Fruit fly (Drosophila melanogaster) whole organism, embryonic: ENCODE data around the gene CHOp24.
A peak's percentile ranks its signal among the peaks of the same experiment; 100 is the strongest.

Source experiments
- Atf6 ChIP-seq: fragments of 200-800 bp; sonication (Bioruptor generic); IDR thresholded peaks from 2 replicates; pipeline ENCODE4 v1.3.6; 2022; ENCODE audit warnings: missing biosample characterization, missing genetic modification characterization
- Bteb2 ChIP-seq: fragments of 200-800 bp; sonication (Bioruptor generic); optimal IDR thresholded peaks from 2 replicates; lab custom pipeline; 2016; ENCODE audit warnings: missing biosample characterization, missing genetic modification characterization
- CG1024 ChIP-seq: fragments of 200-800 bp; sonication (Bioruptor generic); IDR thresholded peaks from 2 replicates; pipeline ENCODE4 v1.3.6; 2022; ENCODE audit warnings: missing biosample characterization, missing genetic modification characterization
- CG10565 ChIP-seq: fragments of 200-800 bp; sonication (Bioruptor generic); optimal IDR thresholded peaks from 3 replicates; lab custom pipeline; 2016; ENCODE audit warnings: missing biosample characterization, mild to moderate bottlenecking, missing genetic modification characterization
- CG12155 ChIP-seq: fragments of 200-800 bp; sonication (Bioruptor generic); optimal IDR thresholded peaks from 3 replicates; lab custom pipeline; 2016; ENCODE audit warnings: missing biosample characterization, missing genetic modification characterization
- CG12236 ChIP-seq: fragments of 200-800 bp; sonication (Bioruptor generic); optimal IDR thresholded peaks from 2 replicates; lab custom pipeline; 2016; ENCODE audit warnings: missing biosample characterization, missing genetic modification characterization
- CG13894 ChIP-seq: fragments of 200-800 bp; sonication (Bioruptor generic); optimal IDR thresholded peaks from 3 replicates; lab custom pipeline; 2018; ENCODE audit warnings: missing biosample characterization, mild to moderate bottlenecking, missing genetic modification characterization, moderate library complexity
- CG14860 ChIP-seq: fragments of 200-800 bp; sonication (Bioruptor generic); IDR thresholded peaks from 3 replicates; pipeline ENCODE4 v1.3.6; 2022; ENCODE audit warnings: missing biosample characterization, missing genetic modification characterization; ENCODE audit not compliant: partially characterized antibody
- CG15011 ChIP-seq: fragments of 200-800 bp; sonication (Bioruptor generic); optimal IDR thresholded peaks from 3 replicates; lab custom pipeline; 2018; ENCODE audit warnings: missing biosample characterization, mild to moderate bottlenecking, missing genetic modification characterization
- CG17829 ChIP-seq: fragments of 200-800 bp; optimal IDR thresholded peaks from 2 replicates; lab custom pipeline; 2019; ENCODE audit warnings: missing biosample characterization, mild to moderate bottlenecking, missing genetic modification characterization, moderate library complexity
- CG18262 ChIP-seq: fragments of 200-800 bp; optimal IDR thresholded peaks from 3 replicates; lab custom pipeline; 2019; ENCODE audit warnings: missing biosample characterization, mild to moderate bottlenecking, missing genetic modification characterization, moderate library complexity
- CG30403 ChIP-seq: fragments of 200-800 bp; sonication (Bioruptor generic); optimal IDR thresholded peaks from 3 replicates; lab custom pipeline; 2016; ENCODE audit warnings: missing biosample characterization, missing genetic modification characterization
- CG31224 ChIP-seq: fragments of 200-800 bp; sonication (Bioruptor generic); IDR thresholded peaks from 2 replicates; pipeline ENCODE4 v1.3.6; 2022; ENCODE audit warnings: missing biosample characterization, missing genetic modification characterization
- CG31441 ChIP-seq: fragments of 200-800 bp; sonication (Bioruptor generic); IDR thresholded peaks from 2 replicates; pipeline ENCODE4 v1.3.6; 2022; ENCODE audit warnings: missing biosample characterization, missing genetic modification characterization
- CG33557 ChIP-seq: fragments of 200-800 bp; sonication (Bioruptor generic); optimal IDR thresholded peaks from 2 replicates; lab custom pipeline; 2019; ENCODE audit warnings: missing biosample characterization, mild to moderate bottlenecking, missing genetic modification characterization, moderate library complexity
- CG3407 ChIP-seq: fragments of 200-800 bp; sonication (Bioruptor generic); optimal IDR thresholded peaks from 2 replicates; lab custom pipeline; 2018; ENCODE audit warnings: missing biosample characterization, mild to moderate bottlenecking, missing genetic modification characterization
- CG34224 ChIP-seq: fragments of 200-800 bp; sonication (Bioruptor generic); IDR thresholded peaks from 3 replicates; pipeline ENCODE4 v1.3.6; 2022; ENCODE audit warnings: missing biosample characterization, missing genetic modification characterization; ENCODE audit not compliant: partially characterized antibody
- CG3726 ChIP-seq: fragments of 200-800 bp; sonication (Bioruptor generic); IDR thresholded peaks from 3 replicates; pipeline ENCODE4, ENCODE4 v1.3.6; 2022; ENCODE audit warnings: missing biosample characterization, missing genetic modification characterization
- CG3995 ChIP-seq: fragments of 200-800 bp; sonication (Bioruptor generic); optimal IDR thresholded peaks from 3 replicates; lab custom pipeline; 2016; ENCODE audit warnings: missing biosample characterization, missing genetic modification characterization
- CG4707 ChIP-seq: fragments of 200-800 bp; sonication (Bioruptor generic); optimal IDR thresholded peaks from 2 replicates; lab custom pipeline; 2018; ENCODE audit warnings: missing biosample characterization, mild to moderate bottlenecking, missing genetic modification characterization, moderate library complexity
- CG4730 ChIP-seq: fragments of 200-800 bp; sonication (Bioruptor generic); IDR thresholded peaks from 2 replicates; pipeline ENCODE4 v1.3.6; 2022; ENCODE audit warnings: missing biosample characterization, missing genetic modification characterization
- CG6654 ChIP-seq: fragments of 200-800 bp; sonication (Bioruptor generic); optimal IDR thresholded peaks from 2 replicates; lab custom pipeline; 2017; ENCODE audit warnings: missing biosample characterization, mild to moderate bottlenecking, missing genetic modification characterization
- CG7357 ChIP-seq: fragments of 200-800 bp; sonication (Bioruptor generic); IDR thresholded peaks from 3 replicates; pipeline ENCODE4 v1.3.6; 2022; ENCODE audit warnings: missing biosample characterization, missing genetic modification characterization
- CG9609 ChIP-seq: fragments of 200-800 bp; sonication (Bioruptor generic); optimal IDR thresholded peaks from 3 replicates; lab custom pipeline; 2016; ENCODE audit warnings: missing biosample characterization, missing genetic modification characterization
- Deaf1 ChIP-seq: fragments of 200-800 bp; optimal IDR thresholded peaks from 3 replicates; lab custom pipeline; 2019; ENCODE audit warnings: missing biosample characterization, mild to moderate bottlenecking, missing genetic modification characterization, moderate library complexity
- E2f1 ChIP-seq: fragments of 200-800 bp; sonication (Bioruptor generic); IDR thresholded peaks from 2 replicates; pipeline ENCODE4 v1.3.6; 2022; ENCODE audit warnings: missing biosample characterization, missing genetic modification characterization
- H15 ChIP-seq: fragments of 200-800 bp; sonication (Bioruptor generic); IDR thresholded peaks from 3 replicates; pipeline ENCODE4 v1.3.6; 2022; ENCODE audit warnings: missing biosample characterization, missing genetic modification characterization
- HmgZ ChIP-seq: fragments of 200-800 bp; sonication (Bioruptor generic); optimal IDR thresholded peaks from 2 replicates; lab custom pipeline; 2018; ENCODE audit warnings: missing biosample characterization, mild to moderate bottlenecking, missing genetic modification characterization
- Hr78 ChIP-seq, 2 experiments: fragments of 200-800 bp in 1 of 2; fragments of >200 bp in 1 of 2; sonication (Bioruptor generic) in 1 of 2; optimal IDR thresholded peaks; 2 replicates each; lab custom pipeline; 2017 to 2019; ENCODE audit warnings: missing biosample characterization in 2 of 2, missing genetic modification characterization in 2 of 2, mild to moderate bottlenecking in 1 of 2, moderate library complexity in 1 of 2
- MBD-R2 ChIP-seq: fragments of 200-800 bp; sonication (Bioruptor generic); IDR thresholded peaks from 2 replicates; pipeline ENCODE4 v1.3.6; 2022; ENCODE audit warnings: missing biosample characterization, missing genetic modification characterization
- Mes4 ChIP-seq: fragments of 200-800 bp; sonication (Bioruptor generic); optimal IDR thresholded peaks from 2 replicates; lab custom pipeline; 2016; ENCODE audit warnings: missing biosample characterization, missing genetic modification characterization
- Myb ChIP-seq: fragments of 200-800 bp; sonication (Bioruptor generic); optimal IDR thresholded peaks from 2 replicates; lab custom pipeline; 2016; ENCODE audit warnings: missing biosample characterization, missing genetic modification characterization
- Sin3A ChIP-seq: fragments of >200 bp; optimal IDR thresholded peaks from 2 replicates; lab custom pipeline; 2018
- TFAM ChIP-seq: fragments of 200-800 bp; sonication (Bioruptor generic); optimal IDR thresholded peaks from 2 replicates; lab custom pipeline; 2017; ENCODE audit warnings: missing biosample characterization, missing genetic modification characterization, inconsistent platforms
- YL-1 ChIP-seq: fragments of 200-800 bp; sonication (Bioruptor generic); optimal IDR thresholded peaks from 3 replicates; lab custom pipeline; 2017; ENCODE audit warnings: missing biosample characterization, mild to moderate bottlenecking, missing genetic modification characterization
- dm ChIP-seq: fragments of 200-800 bp; sonication (Bioruptor generic); optimal IDR thresholded peaks from 3 replicates; lab custom pipeline; 2016; ENCODE audit warnings: missing biosample characterization, missing genetic modification characterization
- grau ChIP-seq: fragments of 200-800 bp; optimal IDR thresholded peaks from 3 replicates; lab custom pipeline; 2019; ENCODE audit warnings: missing biosample characterization, mild to moderate bottlenecking, missing genetic modification characterization, moderate library complexity
- ham ChIP-seq: fragments of 200-800 bp; sonication (Bioruptor generic); IDR thresholded peaks from 2 replicates; pipeline ENCODE4 v1.3.6; 2022; ENCODE audit warnings: missing biosample characterization, missing genetic modification characterization
- jing ChIP-seq: fragments of 200-800 bp; sonication (Bioruptor generic); optimal IDR thresholded peaks from 2 replicates; lab custom pipeline; 2018; ENCODE audit warnings: missing biosample characterization, mild to moderate bottlenecking, missing genetic modification characterization
- klu ChIP-seq: fragments of 200-800 bp; sonication (Bioruptor generic); IDR thresholded peaks from 2 replicates; pipeline ENCODE4 v1.3.6; 2022; ENCODE audit warnings: missing biosample characterization, missing genetic modification characterization
- knrl ChIP-seq: fragments of 200-800 bp; sonication (Bioruptor generic); IDR thresholded peaks from 3 replicates; pipeline ENCODE4 v1.3.6; 2022; ENCODE audit warnings: missing biosample characterization, missing genetic modification characterization; ENCODE audit not compliant: partially characterized antibody
- prd ChIP-seq, 3 experiments: fragments of >200 bp in 2 of 3; fragments of 200-800 bp in 1 of 3; sonication (Bioruptor generic) in 1 of 3; optimal IDR thresholded peaks in 2 of 3; IDR thresholded peaks in 1 of 3; 2 replicates in 2 of 3; 3 replicates in 1 of 3; pipeline versions ENCODE4 v1.3.6 to Lab custom; 2017 to 2022; ENCODE audit warnings: missing biosample characterization in 1 of 3, missing genetic modification characterization in 1 of 3
- psq ChIP-seq: fragments of 200-800 bp; sonication (Bioruptor generic); optimal IDR thresholded peaks from 2 replicates; lab custom pipeline; 2017; ENCODE audit warnings: missing biosample characterization, missing genetic modification characterization
- ro ChIP-seq: fragments of 200-800 bp; sonication (Bioruptor generic); IDR thresholded peaks from 2 replicates; pipeline ENCODE4 v1.3.6; 2022; ENCODE audit warnings: missing biosample characterization, missing genetic modification characterization
- scrt ChIP-seq: fragments of 200-800 bp; sonication (Bioruptor generic); optimal IDR thresholded peaks from 2 replicates; lab custom pipeline; 2018; ENCODE audit warnings: missing biosample characterization, mild to moderate bottlenecking, missing genetic modification characterization, moderate library complexity
- sim ChIP-seq: fragments of 200-800 bp; sonication (Bioruptor generic); IDR thresholded peaks from 2 replicates; pipeline ENCODE4 v1.3.6; 2022; ENCODE audit warnings: missing biosample characterization, missing genetic modification characterization
- sisA ChIP-seq: fragments of 200-800 bp; sonication (Bioruptor generic); IDR thresholded peaks from 2 replicates; pipeline ENCODE4 v1.3.6; 2022; ENCODE audit warnings: missing biosample characterization, missing genetic modification characterization
- slbo ChIP-seq: fragments of 200-800 bp; sonication (Bioruptor generic); IDR thresholded peaks from 2 replicates; pipeline ENCODE4 v1.3.6; 2022; ENCODE audit warnings: missing biosample characterization, missing genetic modification characterization
- stc ChIP-seq: fragments of 200-800 bp; sonication (Bioruptor generic); IDR thresholded peaks from 2 replicates; pipeline ENCODE4 v1.3.6; 2022; ENCODE audit warnings: missing biosample characterization, missing genetic modification characterization
- trem ChIP-seq: fragments of 200-800 bp; optimal IDR thresholded peaks from 3 replicates; lab custom pipeline; 2019; ENCODE audit warnings: missing biosample characterization, mild to moderate bottlenecking, missing genetic modification characterization, moderate library complexity
- unpg ChIP-seq: fragments of 200-800 bp; sonication (Bioruptor generic); optimal IDR thresholded peaks from 3 replicates; lab custom pipeline; 2018; ENCODE audit warnings: missing biosample characterization, mild to moderate bottlenecking, missing genetic modification characterization, moderate library complexity

Gene CHOp24

dm6 chrX:4553999-4554398 lies 13.3 kb downstream of the CHOp24 start, which contains the start of gene CG11444 (continued):
- TF ChIP-seq CG34224 (GFP tag; lab: Robert Waterston, UW) (0 out of 3 replicates have a peak, but pooled peaks have one; percentile 9), prd (optimal IDR thresholded peaks at IDR 0.05; lab: Kevin White, UChicago) (no peak), prd (GFP tag; IDR thresholded peaks at IDR 0.05; lab: Robert Waterston, UW) (no peak), TFAM (no peak), CG31224 (GFP tag; lab: Robert Waterston, UW) (no peak), CG12236 (no peak), CG18262 (peak; percentile 38), CG31441 (GFP tag; lab: Robert Waterston, UW) (0 out of 2 replicates have a peak, but pooled peaks have one; percentile 12), HmgZ (tag; lab: Kevin White, UChicago) (peak; percentile 74), CG13894 (peak; percentile 37), grau (tag; lab: Kevin White, UChicago) (peak; percentile 25), ro (GFP tag; lab: Robert Waterston, UW) (no peak), CG7357 (GFP tag; lab: Robert Waterston, UW) (no peak), CG3726 (GFP tag; lab: Robert Waterston, UW) (no peak), scrt (GFP tag; lab: Kevin White, UChicago) (no peak), CG14860 (GFP tag; lab: Robert Waterston, UW) (no peak), H15 (GFP tag; lab: Robert Waterston, UW) (0 out of 3 replicates have a peak, but pooled peaks have one; percentile 15), CG30403 (GFP tag; lab: Kevin White, UChicago) (peak; percentile 43), E2f1 (no peak), dm (peak; percentile 69), CG4707 (no peak), unpg (GFP tag; lab: Kevin White, UChicago) (peak; percentile 9), CG6654 (GFP tag; lab: Kevin White, UChicago) (no peak), Sin3A (lab: Kevin White, UChicago) (peak; percentile 41), Deaf1 (tag; lab: Kevin White, UChicago) (no peak), knrl (GFP tag; lab: Robert Waterston, UW) (peak; percentile 29; the same call in 1 of the 3 replicates), CG4730 (no peak), CG33557 (GFP tag; lab: Kevin White, UChicago) (peak; percentile 10), Mes4 (GFP tag; lab: Kevin White, UChicago) (no peak), CG10565 (GFP tag; lab: Kevin White, UChicago) (no peak), ham (GFP tag; lab: Robert Waterston, UW) (no peak), stc (GFP tag; lab: Robert Waterston, UW) (no peak), klu (GFP tag; lab: Robert Waterston, UW) (no peak), CG3407 (GFP tag; lab: Kevin White, UChicago) (no peak), slbo (GFP tag; lab: Robert Waterston, UW) (peak; percentile 60), CG3995 (GFP tag; lab: Kevin White, UChicago) (peak; percentile 46), CG12155 (GFP tag; lab: Kevin White, UChicago) (peak; percentile 27), CG9609 (peak; percentile 37), Myb (GFP tag; lab: Kevin White, UChicago) (peak; percentile 72), MBD-R2 (peak; percentile 76), sisA (GFP tag; lab: Robert Waterston, UW) (no peak), Atf6 (GFP tag; lab: Robert Waterston, UW) (0 out of 2 replicates have a peak, but pooled peaks have one; percentile 9), psq (GFP tag; lab: Kevin White, UChicago) (no peak), Hr78 (GFP tag; optimal IDR thresholded peaks at IDR 0.05; lab: Kevin White, UChicago) (no peak), Bteb2 (GFP tag; lab: Kevin White, UChicago) (no peak), trem (tag; lab: Kevin White, UChicago) (peak; percentile 74), sim (no peak), CG15011 (GFP tag; lab: Kevin White, UChicago) (no peak), CG1024 (no peak), jing (GFP tag; lab: Kevin White, UChicago) (no peak), CG17829 (tag; lab: Kevin White, UChicago) (peak; percentile 39), YL-1 (GFP tag; lab: Kevin White, UChicago) (peak; percentile 87)
